Worm (Caenorhabditis elegans) whole organism, mixed stage, embryonic: Measurements from ENCODE around the gene Y57A10C.9.

Source experiments
- M03D4.4 ChIP-seq: sonication (generic microtip); optimal IDR thresholded peaks from 2 replicates; lab custom pipeline; 2017; ENCODE audit warnings: mild to moderate bottlenecking, missing genetic modification characterization, missing compliant biosample characterization
- bed-3 ChIP-seq: fragments of 200-800 bp; sonication (Bioruptor generic); optimal IDR thresholded peaks from 3 replicates; lab custom pipeline; 2018; ENCODE audit warnings: mild to moderate bottlenecking, missing genetic modification characterization, moderate library complexity, missing compliant biosample characterization
- blmp-1 ChIP-seq: fragments of 150-350 bp; optimal IDR thresholded peaks from 2 replicates; lab custom pipeline; 2014; ENCODE audit warnings: missing biosample characterization, missing genetic modification characterization
- ceh-39 ChIP-seq: fragments of 150-350 bp; optimal IDR thresholded peaks from 2 replicates; lab custom pipeline; 2014; ENCODE audit warnings: missing biosample characterization, missing genetic modification characterization
- ceh-43 ChIP-seq: fragments of 200-800 bp; sonication (Bioruptor generic); optimal IDR thresholded peaks from 2 replicates; lab custom pipeline; 2018; ENCODE audit warnings: mild to moderate bottlenecking, missing genetic modification characterization, moderate library complexity, missing compliant biosample characterization
- ceh-83 ChIP-seq: fragments of 200-800 bp; sonication (Bioruptor generic); optimal IDR thresholded peaks from 2 replicates; lab custom pipeline; 2018; ENCODE audit warnings: mild to moderate bottlenecking, missing genetic modification characterization, missing compliant biosample characterization
- ces-1 ChIP-seq: fragments of 150-350 bp; optimal IDR thresholded peaks from 2 replicates; lab custom pipeline; 2014; ENCODE audit warnings: missing biosample characterization, missing genetic modification reagents, missing genetic modification characterization
- cnd-1 ChIP-seq: fragments of 200-800 bp; sonication (Bioruptor generic); optimal IDR thresholded peaks from 2 replicates; lab custom pipeline; 2018; ENCODE audit warnings: mild to moderate bottlenecking, missing genetic modification characterization, missing compliant biosample characterization
- drap-1 ChIP-seq: fragments of 200-800 bp; sonication (Bioruptor generic); optimal IDR thresholded peaks from 3 replicates; lab custom pipeline; 2018; ENCODE audit warnings: mild to moderate bottlenecking, missing genetic modification characterization, missing compliant biosample characterization
- elt-1 ChIP-seq: sonication (generic microtip); optimal IDR thresholded peaks from 2 replicates; lab custom pipeline; 2017; ENCODE audit warnings: missing genetic modification characterization, mild to moderate bottlenecking, missing compliant biosample characterization, antibody characterized with exemption, moderate library complexity, borderline replicate concordance; ENCODE audit not compliant: insufficient read depth
- elt-3 ChIP-seq: fragments of 150-350 bp; optimal IDR thresholded peaks from 2 replicates; lab custom pipeline; 2014; ENCODE audit warnings: missing biosample characterization, missing genetic modification characterization
- flh-1 ChIP-seq: fragments of 200-800 bp; sonication (Bioruptor generic); optimal IDR thresholded peaks from 2 replicates; lab custom pipeline; 2018; ENCODE audit warnings: mild to moderate bottlenecking, missing genetic modification characterization, moderate library complexity, missing compliant biosample characterization
- ham-2 ChIP-seq: fragments of 200-800 bp; sonication (Bioruptor generic); optimal IDR thresholded peaks from 2 replicates; lab custom pipeline; 2018; ENCODE audit warnings: mild to moderate bottlenecking, missing genetic modification characterization, missing compliant biosample characterization
- hlh-1 ChIP-seq: fragments of 150-350 bp; optimal IDR thresholded peaks from 2 replicates; lab custom pipeline; 2014; ENCODE audit warnings: missing biosample characterization, missing genetic modification reagents, missing genetic modification characterization
- lsy-2 ChIP-seq: fragments of 150-350 bp; optimal IDR thresholded peaks from 2 replicates; lab custom pipeline; 2014; ENCODE audit warnings: missing biosample characterization, missing genetic modification characterization
- mep-1 ChIP-seq: fragments of 150-350 bp; optimal IDR thresholded peaks from 2 replicates; lab custom pipeline; 2017; ENCODE audit warnings: missing biosample characterization, missing genetic modification reagents, missing genetic modification characterization, inconsistent platforms
- mls-2 ChIP-seq: sonication (generic microtip); optimal IDR thresholded peaks from 2 replicates; lab custom pipeline; 2016; ENCODE audit warnings: mild to moderate bottlenecking, missing genetic modification characterization, moderate library complexity, missing compliant biosample characterization
- nhr-12 ChIP-seq: fragments of 150-350 bp; optimal IDR thresholded peaks from 2 replicates; lab custom pipeline; 2014; ENCODE audit warnings: missing biosample characterization, missing genetic modification characterization
- nhr-237 ChIP-seq: fragments of 150-350 bp; optimal IDR thresholded peaks from 2 replicates; lab custom pipeline; 2014; ENCODE audit warnings: missing biosample characterization, missing genetic modification characterization
- nhr-28 ChIP-seq: fragments of 150-350 bp; optimal IDR thresholded peaks from 2 replicates; lab custom pipeline; 2014; ENCODE audit warnings: missing biosample characterization, missing genetic modification characterization
- nhr-76 ChIP-seq: sonication (generic microtip); optimal IDR thresholded peaks from 2 replicates; lab custom pipeline; 2017; ENCODE audit warnings: missing biosample characterization, missing genetic modification characterization
- pha-4 ChIP-seq: fragments of 150-350 bp; optimal IDR thresholded peaks from 2 replicates; lab custom pipeline; 2018; ENCODE audit warnings: missing biosample characterization, missing genetic modification reagents, missing genetic modification characterization
- sem-2 ChIP-seq: fragments of 200-800 bp; sonication (Bioruptor generic); optimal IDR thresholded peaks from 2 replicates; lab custom pipeline; 2018; ENCODE audit warnings: mild to moderate bottlenecking, missing genetic modification characterization, missing compliant biosample characterization
- snpc-4 ChIP-seq: fragments of 150-350 bp; optimal IDR thresholded peaks from 2 replicates; lab custom pipeline; 2014; ENCODE audit warnings: missing biosample characterization, missing genetic modification characterization
- tbx-8 ChIP-seq: fragments of 200-800 bp; sonication (Bioruptor generic); optimal IDR thresholded peaks from 2 replicates; lab custom pipeline; 2018; ENCODE audit warnings: mild to moderate bottlenecking, missing genetic modification characterization, moderate library complexity, missing compliant biosample characterization
- unc-120 ChIP-seq: sonication (generic microtip); optimal IDR thresholded peaks from 2 replicates; lab custom pipeline; 2017; ENCODE audit warnings: missing genetic modification characterization, missing compliant biosample characterization; ENCODE audit not compliant: poor library complexity, severe bottlenecking
- unc-39 ChIP-seq: fragments of 150-350 bp; optimal IDR thresholded peaks from 2 replicates; lab custom pipeline; 2014; ENCODE audit warnings: missing biosample characterization, missing genetic modification characterization
- unc-62 ChIP-seq: fragments of 150-350 bp; optimal IDR thresholded peaks from 2 replicates; lab custom pipeline; 2014; ENCODE audit warnings: missing biosample characterization, missing genetic modification reagents, missing genetic modification characterization
- zip-8 ChIP-seq: fragments of 150-350 bp; optimal IDR thresholded peaks from 2 replicates; lab custom pipeline; 2014; ENCODE audit warnings: missing biosample characterization, missing genetic modification characterization
- ztf-11 ChIP-seq: fragments of 150-350 bp; optimal IDR thresholded peaks from 2 replicates; lab custom pipeline; 2014; ENCODE audit warnings: missing biosample characterization, missing genetic modification characterization

Y57A10C.9 gene

DNA sequence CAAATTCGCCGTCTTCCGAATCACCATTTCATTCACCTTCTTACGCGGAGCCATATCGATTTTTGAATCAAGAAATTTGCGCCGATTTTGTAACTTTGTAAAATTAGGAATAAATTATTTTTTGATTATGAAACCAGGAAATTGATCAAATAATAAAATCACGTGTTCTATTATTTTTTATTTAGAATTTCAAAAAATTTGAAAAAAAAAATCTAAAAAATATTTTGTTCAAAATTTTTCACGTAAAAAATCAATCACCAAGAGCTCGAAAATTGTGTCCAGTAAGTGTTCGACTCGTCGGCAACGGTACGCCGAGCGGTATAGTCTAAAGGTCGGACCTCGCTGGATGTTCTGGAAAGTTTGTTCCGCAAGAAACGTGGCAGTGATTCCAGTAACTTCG is 44.7 kb downstream of the Y57A10C.9 start, which contains the start of gene Y57A10B.7:
Gene Y57A10B.7 (minus strand): TSS at position 101 of the 400 bp plus-strand sequence.
- no peak for TF ChIP-seq ham-2 (GFP tag; lab: Kevin White, UChicago)
- no peak for TF ChIP-seq cnd-1 (tag; lab: Kevin White, UChicago)
- TF ChIP-seq nhr-12 (tag; lab: Kevin White, UChicago): no peak
- TF ChIP-seq mls-2 (tag; lab: Kevin White, UChicago): no peak
- TF ChIP-seq bed-3 (GFP tag; lab: Kevin White, UChicago): no peak
- TF ChIP-seq unc-39: no peak
- TF ChIP-seq M03D4.4 (tag; lab: Kevin White, UChicago): no peak

DNA sequence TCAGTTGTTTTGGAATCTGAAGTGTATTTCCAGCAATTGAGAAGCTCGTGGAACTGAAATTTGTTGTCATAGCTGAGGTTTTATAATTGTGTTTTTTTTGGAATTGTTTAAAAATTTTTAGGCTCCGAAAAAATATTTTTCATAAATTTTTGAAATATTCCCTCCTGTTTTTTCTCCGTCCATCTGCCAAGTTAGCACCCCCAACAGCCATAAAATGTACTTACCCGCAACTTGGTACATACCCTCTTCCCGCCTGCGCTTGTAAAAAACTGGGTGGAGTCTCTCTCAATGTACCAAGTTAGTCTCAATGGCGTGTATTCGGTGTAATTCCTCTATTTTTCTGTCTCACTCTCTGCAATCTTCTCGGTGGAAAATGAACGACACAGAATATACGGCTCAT is 48.6 kb downstream of the Y57A10C.9 start, which contains the start of gene Y57A10B.6:
Gene Y57A10B.6 (plus strand): TSS at position 301 of the 400 bp plus-strand sequence.
- no peak for TF ChIP-seq nhr-76 (tag; lab: Kevin White, UChicago)
- no peak for TF ChIP-seq ceh-83 (GFP tag; lab: Kevin White, UChicago)
- TF ChIP-seq flh-1: no peak
- TF ChIP-seq zip-8: no peak
- no peak for TF ChIP-seq nhr-237
- TF ChIP-seq nhr-28 (tag; lab: Kevin White, UChicago): no peak
- TF ChIP-seq ham-2 (GFP tag; lab: Kevin White, UChicago): no peak
- TF ChIP-seq sem-2 (GFP tag; lab: Kevin White, UChicago): no peak

DNA sequence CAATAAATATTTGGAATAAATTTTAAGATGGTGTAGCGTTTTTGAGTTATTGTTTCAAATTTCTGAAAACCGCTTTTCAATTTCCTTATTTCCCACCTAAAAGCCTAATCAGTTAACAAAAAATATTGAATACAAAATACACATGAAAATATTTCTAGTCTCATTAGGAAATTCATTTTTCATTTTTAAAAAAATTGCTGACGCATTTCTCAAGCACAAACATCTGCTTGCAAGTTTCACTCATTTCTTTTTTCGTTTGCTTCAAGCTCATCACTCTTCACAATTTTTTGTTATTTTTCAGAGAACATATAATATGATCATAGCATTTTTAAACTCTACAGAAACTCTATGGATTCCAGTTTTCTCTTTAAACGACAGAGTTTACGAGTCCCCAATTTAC is 50.4 kb downstream of the Y57A10C.9 start, which contains the start of gene sre-41:
Gene sre-41 (plus strand): TSS at position 301 of the 400 bp plus-strand sequence.
- TF ChIP-seq flh-1 (no peak), unc-62 (no peak), zip-8 (no peak), ceh-43 (GFP tag; lab: Kevin White, UChicago) (no peak), blmp-1 (tag; lab: Kevin White, UChicago) (no peak), ceh-39 (no peak), nhr-12 (tag; lab: Kevin White, UChicago) (no peak), ztf-11 (no peak), pha-4 (tag; lab: Kevin White, UChicago) (no peak), hlh-1 (tag; lab: Kevin White, UChicago) (no peak)

- TF ChIP-seq ces-1 (GFP tag; lab: Kevin White, UChicago) (no peak), nhr-12 (tag; lab: Kevin White, UChicago) (no peak), ceh-43 (GFP tag; lab: Kevin White, UChicago) (no peak), flh-1 (no peak), ztf-11 (no peak), lsy-2 (tag; lab: Kevin White, UChicago) (no peak), nhr-237 (no peak), unc-120 (tag; lab: Kevin White, UChicago) (no peak), ceh-83 (GFP tag; lab: Kevin White, UChicago) (no peak), elt-3 (tag; lab: Kevin White, UChicago) (no peak), mls-2 (tag; lab: Kevin White, UChicago) (no peak), elt-1 (no peak), drap-1 (no peak), unc-62 (no peak), tbx-8 (GFP tag; lab: Kevin White, UChicago) (no peak), snpc-4 (tag; lab: Kevin White, UChicago) (no peak), mep-1 (tag; lab: Kevin White, UChicago) (no peak)
These were observed 50.9 kb downstream of the Y57A10C.9 start for ce11 chrII:12387487-12387886.

- TF ChIP-seq snpc-4 (tag; lab: Kevin White, UChicago): no peak
- TF ChIP-seq bed-3 (GFP tag; lab: Kevin White, UChicago): no peak
- no peak for TF ChIP-seq elt-1
- no peak for TF ChIP-seq drap-1
- no peak for TF ChIP-seq nhr-12 (tag; lab: Kevin White, UChicago)
These were observed 51.6 kb downstream of the Y57A10C.9 start, which contains the start of gene sre-42 for ce11 chrII:12386781-12387180. sre-42 (minus strand) TSS chrII:12386881.

DNA sequence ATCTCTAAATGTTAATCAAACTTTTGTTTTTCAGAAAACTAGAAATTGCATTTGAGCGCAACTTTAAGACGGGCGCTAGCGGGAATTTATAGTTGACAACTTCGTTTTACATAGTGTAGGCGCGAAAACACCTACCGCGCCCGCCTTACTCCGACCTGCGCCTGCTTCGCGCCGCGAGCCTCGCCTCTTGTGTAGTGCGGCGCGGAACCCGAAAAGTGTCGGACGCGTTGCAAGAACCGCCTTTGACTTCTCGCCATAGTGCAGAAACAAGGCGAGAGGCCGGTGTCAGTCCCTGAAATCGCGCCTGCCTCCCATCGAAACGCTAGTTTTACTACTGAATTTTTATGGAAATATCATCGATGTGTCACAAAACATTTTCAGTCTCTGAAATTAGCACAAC is 52.5 kb downstream of the Y57A10C.9 start:
- TF ChIP-seq hlh-1 (tag; lab: Kevin White, UChicago) (no peak), elt-3 (tag; lab: Kevin White, UChicago) (no peak), unc-62 (no peak), ham-2 (GFP tag; lab: Kevin White, UChicago) (no peak), sem-2 (GFP tag; lab: Kevin White, UChicago) (no peak)
